Fruit fly (Drosophila melanogaster): ENCODE results near the gene CG12299.

DNA sequence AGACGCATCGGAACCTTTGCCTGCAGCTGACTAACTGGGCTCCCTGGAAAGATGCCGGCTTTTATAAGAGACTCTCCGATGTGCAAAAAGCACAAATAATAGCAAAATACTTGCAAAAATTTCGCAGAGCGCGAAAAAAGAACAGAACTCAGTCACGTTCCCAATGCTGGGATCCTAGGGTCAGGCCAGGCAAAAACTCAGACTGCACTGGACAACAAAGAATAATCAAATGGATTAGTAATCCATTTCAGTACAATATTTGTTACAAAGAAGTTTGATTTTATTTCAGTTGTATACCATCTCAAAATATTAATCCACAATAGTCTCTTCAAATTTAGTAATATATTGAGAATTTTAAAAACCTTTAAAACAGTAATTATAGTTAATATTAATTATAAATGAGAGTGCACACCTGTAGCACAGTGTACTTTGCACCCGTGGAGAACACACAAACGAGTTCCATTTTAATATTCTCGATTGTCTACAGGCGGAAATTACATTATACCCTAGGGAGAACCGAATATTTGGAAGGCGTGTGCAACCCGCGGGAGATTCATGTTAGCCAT is 43.0 kb upstream of the CG12299 start, which contains the start of gene CG17108:
- TF ChIP-seq psq (optimal IDR thresholded peaks at IDR 0.05) (no peak), Sin3A (optimal IDR thresholded peaks at IDR 0.05) (no peak), Myc (optimal IDR thresholded peaks at IDR 0.05) (no peak), h (optimal IDR thresholded peaks at IDR 0.05) (no peak)

Data from Kc167 (cell line).